Fruit fly (Drosophila melanogaster) whole organism, embryonic: ENCODE data around the gene pall.

Experiments
- B-H1 ChIP-seq: fragments of 200-800 bp; sonication (Bioruptor generic); IDR thresholded peaks from 3 replicates; pipeline ENCODE4 v1.3.6; 2022; ENCODE audit warnings: missing biosample characterization, missing genetic modification characterization
- CG10209 ChIP-seq: fragments of 200-800 bp; sonication (Bioruptor generic); optimal IDR thresholded peaks from 3 replicates; lab custom pipeline; 2017; ENCODE audit warnings: missing biosample characterization, mild to moderate bottlenecking, missing genetic modification characterization, missing genetic modification reagents
- CG10267 ChIP-seq: fragments of 200-800 bp; sonication (Bioruptor generic); optimal IDR thresholded peaks from 2 replicates; lab custom pipeline; 2018; ENCODE audit warnings: missing biosample characterization, mild to moderate bottlenecking, missing genetic modification characterization, moderate library complexity
- CG11247 ChIP-seq: fragments of 200-800 bp; sonication (Bioruptor generic); IDR thresholded peaks from 2 replicates; pipeline ENCODE4 v1.3.6; 2022; ENCODE audit warnings: missing biosample characterization, missing genetic modification characterization
- CG12659 ChIP-seq: fragments of 200-800 bp; sonication (Bioruptor generic); optimal IDR thresholded peaks from 3 replicates; lab custom pipeline; 2017; ENCODE audit warnings: mild to moderate bottlenecking, missing biosample characterization, missing genetic modification reagents, missing genetic modification characterization
- CG12744 ChIP-seq: fragments of 200-800 bp; sonication (Bioruptor generic); optimal IDR thresholded peaks from 2 replicates; lab custom pipeline; 2016; ENCODE audit warnings: missing biosample characterization, missing genetic modification characterization
- CG13424 ChIP-seq: fragments of 200-800 bp; sonication (Bioruptor generic); optimal IDR thresholded peaks from 2 replicates; lab custom pipeline; 2019; ENCODE audit warnings: missing biosample characterization, mild to moderate bottlenecking, missing genetic modification characterization, moderate library complexity
- CG13624 ChIP-seq: fragments of 200-800 bp; sonication (Bioruptor generic); optimal IDR thresholded peaks from 2 replicates; lab custom pipeline; 2016; ENCODE audit warnings: missing biosample characterization, missing genetic modification characterization
- CG15269 ChIP-seq: fragments of 200-800 bp; sonication (Bioruptor generic); optimal IDR thresholded peaks from 2 replicates; lab custom pipeline; 2018; ENCODE audit warnings: missing biosample characterization, mild to moderate bottlenecking, missing genetic modification characterization, moderate library complexity
- CG17361 ChIP-seq: fragments of 200-800 bp; sonication (Bioruptor generic); IDR thresholded peaks from 3 replicates; pipeline ENCODE4 v1.3.6; 2022; ENCODE audit warnings: missing biosample characterization, missing genetic modification characterization
- CG17802 ChIP-seq: fragments of 200-800 bp; sonication (Bioruptor generic); optimal IDR thresholded peaks from 2 replicates; lab custom pipeline; 2018; ENCODE audit warnings: missing biosample characterization, mild to moderate bottlenecking, missing genetic modification characterization, moderate library complexity
- CG18011 ChIP-seq: fragments of 200-800 bp; sonication (Bioruptor generic); optimal IDR thresholded peaks from 2 replicates; lab custom pipeline; 2017; ENCODE audit warnings: missing biosample characterization, missing genetic modification characterization, mild to moderate bottlenecking, moderate library complexity, missing genotype
- CG18262 ChIP-seq: fragments of 200-800 bp; optimal IDR thresholded peaks from 3 replicates; lab custom pipeline; 2019; ENCODE audit warnings: missing biosample characterization, mild to moderate bottlenecking, missing genetic modification characterization, moderate library complexity
- CG2116 ChIP-seq: fragments of 200-800 bp; sonication (Bioruptor generic); optimal IDR thresholded peaks from 3 replicates; lab custom pipeline; 2018; ENCODE audit warnings: missing biosample characterization, mild to moderate bottlenecking, missing genetic modification characterization
- CG4617 ChIP-seq: fragments of 200-800 bp; sonication (Bioruptor generic); optimal IDR thresholded peaks from 3 replicates; lab custom pipeline; 2016; ENCODE audit warnings: missing biosample characterization, missing genetic modification characterization, borderline replicate concordance
- CG4820 ChIP-seq: fragments of 200-800 bp; sonication (Bioruptor generic); optimal IDR thresholded peaks from 3 replicates; lab custom pipeline; 2016; ENCODE audit warnings: missing biosample characterization, missing genetic modification characterization
- CG5245 ChIP-seq: fragments of 200-800 bp; sonication (Bioruptor generic); optimal IDR thresholded peaks from 3 replicates; lab custom pipeline; 2016; ENCODE audit warnings: missing biosample characterization, missing genetic modification characterization
- CG6272 ChIP-seq: fragments of 200-800 bp; sonication (Bioruptor generic); IDR thresholded peaks from 2 replicates; pipeline ENCODE4 v1.3.6; 2022; ENCODE audit warnings: missing biosample characterization, missing genetic modification characterization
- CG7745 ChIP-seq: fragments of 200-800 bp; sonication (Bioruptor generic); optimal IDR thresholded peaks from 2 replicates; lab custom pipeline; 2018; ENCODE audit warnings: missing biosample characterization, mild to moderate bottlenecking, missing genetic modification characterization, moderate library complexity
- D19A ChIP-seq: fragments of 200-800 bp; optimal IDR thresholded peaks from 3 replicates; lab custom pipeline; 2019; ENCODE audit warnings: missing biosample characterization, mild to moderate bottlenecking, missing genetic modification characterization, moderate library complexity
- Dll ChIP-seq: fragments of 200-800 bp; sonication (Bioruptor generic); IDR thresholded peaks from 4 replicates; pipeline ENCODE4 v1.3.6; 2022; ENCODE audit warnings: missing biosample characterization, missing genetic modification characterization; ENCODE audit not compliant: partially characterized antibody
- H15 ChIP-seq: fragments of 200-800 bp; sonication (Bioruptor generic); IDR thresholded peaks from 3 replicates; pipeline ENCODE4 v1.3.6; 2022; ENCODE audit warnings: missing biosample characterization, missing genetic modification characterization
- HLH4C ChIP-seq: fragments of 200-800 bp; sonication (Bioruptor generic); IDR thresholded peaks from 3 replicates; pipeline ENCODE4 v1.3.6; 2022; ENCODE audit warnings: missing biosample characterization, missing genetic modification characterization; ENCODE audit not compliant: partially characterized antibody
- Hr3 ChIP-seq: fragments of 200-800 bp; sonication (Bioruptor generic); optimal IDR thresholded peaks from 3 replicates; lab custom pipeline; 2016; ENCODE audit warnings: missing biosample characterization, missing genetic modification characterization
- Hr39 ChIP-seq: fragments of >200 bp; optimal IDR thresholded peaks from 2 replicates; lab custom pipeline; 2017
- Hr51 ChIP-seq, 2 experiments: fragments of 200-800 bp; sonication (Bioruptor generic); optimal IDR thresholded peaks; 2 replicates in 1 of 2; 3 replicates in 1 of 2; lab custom pipeline; 2016 to 2018; ENCODE audit warnings: missing biosample characterization in 2 of 2, missing genetic modification characterization in 2 of 2, mild to moderate bottlenecking in 1 of 2, moderate library complexity in 1 of 2
- NC2β ChIP-seq: fragments of 200-800 bp; sonication (Bioruptor generic); optimal IDR thresholded peaks from 2 replicates; lab custom pipeline; 2016; ENCODE audit warnings: missing biosample characterization, missing genetic modification characterization
- Oli ChIP-seq: fragments of 200-800 bp; sonication (Bioruptor generic); optimal IDR thresholded peaks from 2 replicates; lab custom pipeline; 2018; ENCODE audit warnings: missing biosample characterization, mild to moderate bottlenecking, missing genetic modification characterization, moderate library complexity
- Rx ChIP-seq: fragments of 200-800 bp; sonication (Bioruptor generic); IDR thresholded peaks from 2 replicates; pipeline ENCODE4 v1.3.6; 2022; ENCODE audit warnings: missing biosample characterization, missing genetic modification characterization
- Tbp ChIP-seq: fragments of >200 bp; optimal IDR thresholded peaks from 2 replicates; lab custom pipeline; 2018; ENCODE audit warnings: missing biosample characterization, missing genetic modification characterization
- Vsx1 ChIP-seq: fragments of 200-800 bp; sonication (Bioruptor generic); optimal IDR thresholded peaks from 2 replicates; lab custom pipeline; 2017; ENCODE audit warnings: missing biosample characterization, mild to moderate bottlenecking, missing genetic modification characterization, missing genetic modification reagents
- Xrp1 ChIP-seq: fragments of 200-800 bp; sonication (Bioruptor generic); IDR thresholded peaks from 2 replicates; pipeline ENCODE4 v1.3.6; 2022; ENCODE audit warnings: missing biosample characterization, missing genetic modification characterization
- abd-A ChIP-seq: fragments of 200-800 bp; sonication (Bioruptor generic); optimal IDR thresholded peaks from 3 replicates; lab custom pipeline; 2019; ENCODE audit warnings: missing biosample characterization, mild to moderate bottlenecking, missing genetic modification characterization, moderate library complexity
- cas ChIP-seq: fragments of 200-800 bp; sonication (Bioruptor generic); IDR thresholded peaks from 2 replicates; pipeline ENCODE4 v1.3.6; 2022; ENCODE audit warnings: missing biosample characterization, missing genetic modification characterization
- chn ChIP-seq: fragments of 200-800 bp; sonication (Bioruptor generic); optimal IDR thresholded peaks from 2 replicates; lab custom pipeline; 2016; ENCODE audit warnings: missing biosample characterization, missing genetic modification characterization
- crc ChIP-seq: fragments of 200-800 bp; sonication (Bioruptor generic); optimal IDR thresholded peaks from 2 replicates; lab custom pipeline; 2016; ENCODE audit warnings: missing biosample characterization, missing genetic modification characterization
- crp ChIP-seq, 2 experiments: fragments of 200-800 bp; sonication (Bioruptor generic); optimal IDR thresholded peaks; 2 replicates in 1 of 2; 3 replicates in 1 of 2; lab custom pipeline; 2017; ENCODE audit warnings: missing biosample characterization in 2 of 2, missing genetic modification characterization in 2 of 2, mild to moderate bottlenecking in 1 of 2, moderate library complexity in 1 of 2
- dpn ChIP-seq, 2 experiments: fragments of 200-800 bp; sonication (Bioruptor generic); optimal IDR thresholded peaks; 3 replicates each; lab custom pipeline; 2016; ENCODE audit warnings: missing biosample characterization in 2 of 2, missing genetic modification characterization in 2 of 2
- fru ChIP-seq: fragments of >200 bp; optimal IDR thresholded peaks from 2 replicates; lab custom pipeline; 2017
- ftz-f1 ChIP-seq: fragments of 200-800 bp; sonication (Bioruptor generic); optimal IDR thresholded peaks from 2 replicates; lab custom pipeline; 2016; ENCODE audit warnings: missing biosample characterization, missing genetic modification characterization
- grau ChIP-seq: fragments of 200-800 bp; optimal IDR thresholded peaks from 3 replicates; lab custom pipeline; 2019; ENCODE audit warnings: missing biosample characterization, mild to moderate bottlenecking, missing genetic modification characterization, moderate library complexity
- maf-S ChIP-seq: fragments of 200-800 bp; sonication (Bioruptor generic); optimal IDR thresholded peaks from 2 replicates; lab custom pipeline; 2016; ENCODE audit warnings: missing biosample characterization, missing genetic modification characterization
- mam ChIP-seq: fragments of 200-800 bp; sonication (Bioruptor generic); optimal IDR thresholded peaks from 3 replicates; lab custom pipeline; 2016; ENCODE audit warnings: missing biosample characterization, missing genetic modification characterization
- nerfin-2 ChIP-seq: fragments of 200-800 bp; sonication (Bioruptor generic); IDR thresholded peaks from 2 replicates; pipeline ENCODE4 v1.3.6; 2022; ENCODE audit warnings: missing biosample characterization, missing genetic modification characterization; ENCODE audit not compliant: partially characterized antibody
- pb ChIP-seq: fragments of 200-800 bp; sonication (Bioruptor generic); optimal IDR thresholded peaks from 3 replicates; lab custom pipeline; 2016; ENCODE audit warnings: missing biosample characterization, missing genetic modification characterization
- sd ChIP-seq: fragments of 200-800 bp; sonication (Bioruptor generic); optimal IDR thresholded peaks from 3 replicates; lab custom pipeline; 2018; ENCODE audit warnings: missing biosample characterization, mild to moderate bottlenecking, missing genetic modification characterization, moderate library complexity
- stwl ChIP-seq: fragments of 200-800 bp; sonication (Bioruptor generic); optimal IDR thresholded peaks from 3 replicates; lab custom pipeline; 2018; ENCODE audit warnings: missing biosample characterization, mild to moderate bottlenecking, missing genetic modification characterization, moderate library complexity
- tll ChIP-seq, 2 experiments: fragments of 200-800 bp in 1 of 2; fragments of >200 bp in 1 of 2; sonication (Bioruptor generic) in 1 of 2; optimal IDR thresholded peaks; 2 replicates each; lab custom pipeline; 2017 to 2019; ENCODE audit warnings: missing biosample characterization in 2 of 2, missing genetic modification characterization in 2 of 2, mild to moderate bottlenecking in 1 of 2, moderate library complexity in 1 of 2
- wdn ChIP-seq: fragments of 200-800 bp; sonication (Bioruptor generic); IDR thresholded peaks from 2 replicates; pipeline ENCODE4 v1.3.6; 2022; ENCODE audit warnings: missing biosample characterization, missing genetic modification characterization
- zen2 ChIP-seq: fragments of 200-800 bp; sonication (Bioruptor generic); IDR thresholded peaks from 3 replicates; pipeline ENCODE4 v1.3.6; 2022; ENCODE audit warnings: missing biosample characterization, missing genetic modification characterization; ENCODE audit not compliant: partially characterized antibody

pall gene

DNA sequence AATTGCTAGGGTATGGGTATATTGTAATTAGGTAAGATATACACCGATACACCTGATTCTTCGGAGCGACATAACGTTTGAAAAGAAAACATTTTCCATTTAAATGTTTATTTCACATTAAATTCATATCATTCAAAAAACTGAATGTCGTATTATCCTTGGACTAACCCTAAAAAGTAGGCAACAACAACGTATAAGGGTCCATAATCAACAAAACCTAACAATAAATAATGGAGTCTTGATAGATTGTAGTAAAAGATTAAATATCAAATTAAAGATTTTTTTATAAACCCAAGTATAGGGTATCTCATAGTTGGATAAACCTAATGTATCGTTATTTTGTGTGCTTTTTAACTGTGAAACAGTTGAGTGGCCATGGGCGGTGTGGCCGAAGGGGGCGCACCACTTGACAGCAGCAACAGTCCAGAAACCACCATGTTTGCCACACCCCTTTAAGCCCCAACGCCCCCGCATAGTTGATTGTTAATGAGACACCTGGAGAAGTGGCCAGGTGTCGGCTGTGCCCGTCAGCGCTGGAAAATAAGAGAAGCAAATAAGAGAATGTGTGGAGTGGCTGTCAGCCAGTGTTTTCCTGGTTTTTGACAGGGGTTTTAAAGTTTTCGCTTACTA, 19.2 kb downstream of the pall start (continued):
- TF ChIP-seq Hr51 (GFP tag; optimal IDR thresholded peaks at IDR 0.05; lab: Kevin White, UChicago) (peak in 1 of 2 experiments; percentile 24), stwl (tag; lab: Kevin White, UChicago) (no peak), CG15269 (tag; lab: Kevin White, UChicago) (peak; percentile 30), ftz-f1 (GFP tag; lab: Kevin White, UChicago) (no peak), CG18011 (GFP tag; lab: Kevin White, UChicago) (no peak), CG10267 (tag; lab: Kevin White, UChicago) (peak; percentile 23), CG17361 (peak; percentile 60), CG18262 (peak; percentile 60), chn (no peak), H15 (GFP tag; lab: Robert Waterston, UW) (no peak), mam (GFP tag; lab: Kevin White, UChicago) (peak; percentile 24), sd (tag; lab: Kevin White, UChicago) (no peak), CG12744 (GFP tag; lab: Kevin White, UChicago) (no peak), pb (GFP tag; lab: Kevin White, UChicago) (no peak), CG17802 (no peak), Dll (GFP tag; lab: Robert Waterston, UW) (no peak), zen2 (GFP tag; lab: Robert Waterston, UW) (no peak), maf-S (GFP tag; lab: Kevin White, UChicago) (no peak), CG13624 (GFP tag; lab: Kevin White, UChicago) (no peak), CG4617 (GFP tag; lab: Kevin White, UChicago) (no peak), dpn (GFP tag; optimal IDR thresholded peaks at IDR 0.05; lab: Kevin White, UChicago) (peak; percentile 16 to 33), Vsx1 (peak; percentile 14), D19A (tag; lab: Kevin White, UChicago) (peak; percentile 74), abd-A (tag; lab: Kevin White, UChicago) (no peak), Oli (tag; lab: Kevin White, UChicago) (peak; percentile 31), CG4820 (no peak), crp (GFP tag; optimal IDR thresholded peaks at IDR 0.05; lab: Kevin White, UChicago) (no peak), CG13424 (tag; lab: Kevin White, UChicago) (peak; percentile 4), CG2116 (GFP tag; lab: Kevin White, UChicago) (no peak), CG12659 (peak; percentile 17), Hr39 (lab: Kevin White, UChicago) (no peak), Tbp (no peak), grau (peak; percentile 34), Rx (GFP tag; lab: Robert Waterston, UW) (no peak), cas (GFP tag; lab: Robert Waterston, UW) (no peak), CG7745 (tag; lab: Kevin White, UChicago) (no peak), NC2β (GFP tag; lab: Kevin White, UChicago) (no peak), crc (GFP tag; lab: Kevin White, UChicago) (no peak), tll (GFP tag; optimal IDR thresholded peaks at IDR 0.05; lab: Kevin White, UChicago) (no peak), CG6272 (GFP tag; lab: Robert Waterston, UW) (no peak), CG10209 (GFP tag; lab: Kevin White, UChicago) (peak; percentile 17), nerfin-2 (no peak), Hr3 (GFP tag; lab: Kevin White, UChicago) (peak; percentile 1), CG11247 (no peak), CG5245 (GFP tag; lab: Kevin White, UChicago) (no peak), Xrp1 (GFP tag; lab: Robert Waterston, UW) (no peak), B-H1 (GFP tag; lab: Robert Waterston, UW) (no peak), HLH4C (GFP tag; lab: Robert Waterston, UW) (no peak), fru (lab: Kevin White, UChicago) (no peak), wdn (GFP tag; lab: Robert Waterston, UW) (no peak)
